Fruit fly (Drosophila melanogaster): Measurements from ENCODE around the gene CG1647.

CG1647 gene

dm6 chr3R:28857287-28858024, 37.4 kb downstream of the CG1647 start (continued):
- TF ChIP-seq tio (GFP tag; optimal IDR thresholded peaks at IDR 0.05) (no peak), Dad (GFP tag; optimal IDR thresholded peaks at IDR 0.05) (peak; percentile 17), jing (GFP tag; optimal IDR thresholded peaks at IDR 0.05) (no peak), dimm (GFP tag; IDR thresholded peaks at IDR 0.05) (no peak), CG18764 (GFP tag; optimal IDR thresholded peaks at IDR 0.05) (no peak), run (tag; optimal IDR thresholded peaks at IDR 0.05) (no peak), ap (GFP tag; IDR thresholded peaks at IDR 0.05) (no peak), chm (GFP tag; IDR thresholded peaks at IDR 0.05) (no peak), Fer1 (GFP tag; optimal IDR thresholded peaks at IDR 0.05) (no peak), CG34422 (GFP tag; IDR thresholded peaks at IDR 0.05) (no peak), CG4707 (GFP tag; optimal IDR thresholded peaks at IDR 0.05) (peak; percentile 7), gfzf (GFP tag; optimal IDR thresholded peaks at IDR 0.05) (no peak), Hmr (GFP tag; optimal IDR thresholded peaks at IDR 0.05) (no peak), her (GFP tag; optimal IDR thresholded peaks at IDR 0.05) (peak; percentile 4), CG7928 (GFP tag; optimal IDR thresholded peaks at IDR 0.05) (no peak), Med (GFP tag) (peak; percentile 84), tx (GFP tag; optimal IDR thresholded peaks at IDR 0.05) (no peak), CG14014 (GFP tag; IDR thresholded peaks at IDR 0.05) (no peak; the same call in 1 of the 2 replicates), Gug (GFP tag; IDR thresholded peaks at IDR 0.05) (peak; percentile 20; the same call in 2 of the 4 replicates), CG12769 (tag; optimal IDR thresholded peaks at IDR 0.05) (peak; percentile 56), so (GFP tag; IDR thresholded peaks at IDR 0.05) (peak; percentile 46; the same call in 1 of the 3 replicates), Hr39 (optimal IDR thresholded peaks at IDR 0.05) (no peak), CG31388 (GFP tag; optimal IDR thresholded peaks at IDR 0.05) (no peak), Hey (tag; optimal IDR thresholded peaks at IDR 0.05) (no peak), TFAM (GFP tag; optimal IDR thresholded peaks at IDR 0.05) (no peak), lmd (GFP tag; IDR thresholded peaks at IDR 0.05) (peak; percentile 53; the same call in 1 of the 2 replicates), Lhr (GFP tag; optimal IDR thresholded peaks at IDR 0.05) (no peak), gt (GFP tag; IDR thresholded peaks at IDR 0.05) (no peak), CG15479 (GFP tag; optimal IDR thresholded peaks at IDR 0.05) (no peak), zfh1 (GFP tag; IDR thresholded peaks at IDR 0.05) (peak; percentile 69), Jarid2 (GFP tag; optimal IDR thresholded peaks at IDR 0.05) (no peak), Meics (GFP tag; optimal IDR thresholded peaks at IDR 0.05) (no peak), CG17912 (GFP tag; optimal IDR thresholded peaks at IDR 0.05) (no peak), en (GFP tag; optimal IDR thresholded peaks at IDR 0.05) (no peak), CG9609 (GFP tag; optimal IDR thresholded peaks at IDR 0.05) (peak; percentile 1), Awh (GFP tag; IDR thresholded peaks at IDR 0.05) (no peak), chif (GFP tag; optimal IDR thresholded peaks at IDR 0.05) (peak; percentile 18 to 63), grau (tag; optimal IDR thresholded peaks at IDR 0.05) (peak; percentile 46), CG13624 (GFP tag; optimal IDR thresholded peaks at IDR 0.05) (no peak), CG7372 (GFP tag; IDR thresholded peaks at IDR 0.05) (0 out of 2 replicates have a peak, but pooled peaks have one; percentile 20), vvl (GFP tag; IDR thresholded peaks at IDR 0.05) (peak; percentile 34; the same call in 1 of the 2 replicates), CG1233 (GFP tag; optimal IDR thresholded peaks at IDR 0.05) (peak; percentile 17), Six4 (GFP tag; optimal IDR thresholded peaks at IDR 0.05) (no peak), yki (optimal IDR thresholded peaks at IDR 0.05) (no peak), CG7745 (tag; optimal IDR thresholded peaks at IDR 0.05) (no peak), E2f2 (GFP tag; IDR thresholded peaks at IDR 0.05) (0 out of 2 replicates have a peak, but pooled peaks have one; percentile 21), Fer3 (tag; optimal IDR thresholded peaks at IDR 0.05) (no peak), CG4820 (GFP tag; optimal IDR thresholded peaks at IDR 0.05) (no peak), Hr51 (GFP tag; optimal IDR thresholded peaks at IDR 0.05) (peak in 1 of 2 experiments; percentile 50), schlank (tag; optimal IDR thresholded peaks at IDR 0.05) (no peak), h (optimal IDR thresholded peaks at IDR 0.05) (no peak)
